Worm (Caenorhabditis elegans) whole organism, L1 larva: ENCODE measurements around the gene nas-20.

Experiments used
- C16A3.4 ChIP-seq: fragments of 150-350 bp; optimal IDR thresholded peaks from 2 replicates; lab custom pipeline; 2014; ENCODE audit warnings: missing biosample characterization, missing genetic modification characterization
- C34B4.2 ChIP-seq: sonication (generic microtip); optimal IDR thresholded peaks from 2 replicates; lab custom pipeline; 2017; ENCODE audit warnings: mild to moderate bottlenecking, missing genetic modification characterization, missing compliant biosample characterization
- aha-1 ChIP-seq: fragments of 150-350 bp; optimal IDR thresholded peaks from 2 replicates; lab custom pipeline; 2014; ENCODE audit warnings: missing biosample characterization, missing genetic modification characterization
- aly-2 ChIP-seq: fragments of 150-350 bp; optimal IDR thresholded peaks from 2 replicates; lab custom pipeline; 2014; ENCODE audit warnings: missing biosample characterization, missing genetic modification characterization
- ama-1 ChIP-seq: fragments of 150-350 bp; optimal IDR thresholded peaks from 2 replicates; lab custom pipeline; 2014
- ceh-82 ChIP-seq, 3 experiments: fragments of 150-350 bp in 1 of 3; sonication (generic microtip) in 2 of 3; optimal IDR thresholded peaks; 2 replicates each; lab custom pipeline; 2014 to 2017; ENCODE audit warnings: missing biosample characterization in 3 of 3, missing genetic modification characterization in 3 of 3
- ceh-88 ChIP-seq: fragments of 200-800 bp; sonication (Bioruptor generic); IDR thresholded peaks from 2 replicates; pipeline ENCODE4 v1.3.6; 2022; ENCODE audit warnings: missing genetic modification characterization, missing compliant biosample characterization
- ces-1 ChIP-seq: fragments of 150-350 bp; optimal IDR thresholded peaks from 2 replicates; lab custom pipeline; 2014; ENCODE audit warnings: missing biosample characterization, missing genetic modification reagents, missing genetic modification characterization
- dpl-1 ChIP-seq, 3 experiments: fragments of 150-350 bp in 2 of 3; sonication (generic microtip) in 1 of 3; optimal IDR thresholded peaks; 2 replicates each; lab custom pipeline; 2014 to 2017; ENCODE audit warnings: missing biosample characterization in 3 of 3, missing genetic modification characterization in 3 of 3, missing genetic modification reagents in 3 of 3
- dsc-1 ChIP-seq: sonication (generic microtip); optimal IDR thresholded peaks from 2 replicates; lab custom pipeline; 2016; ENCODE audit warnings: mild to moderate bottlenecking, missing genetic modification characterization, missing compliant biosample characterization
- efl-1 ChIP-seq, 4 experiments: fragments of 150-350 bp; optimal IDR thresholded peaks in 3 of 4; peaks in 1 of 4; 1 replicate in 1 of 4; 2 replicates in 3 of 4; lab custom pipeline; 2014; ENCODE audit warnings: missing biosample characterization in 2 of 4, missing genetic modification characterization in 2 of 4, missing genetic modification reagents in 2 of 4
- efl-3 ChIP-seq: fragments of 200-800 bp; sonication (Bioruptor generic); optimal IDR thresholded peaks from 2 replicates; lab custom pipeline; 2018; ENCODE audit warnings: mild to moderate bottlenecking, missing genetic modification characterization, missing compliant biosample characterization
- elt-2 ChIP-seq: sonication (generic microtip); optimal IDR thresholded peaks from 2 replicates; lab custom pipeline; 2016; ENCODE audit warnings: missing genetic modification characterization, mild to moderate bottlenecking, inconsistent platforms, missing compliant biosample characterization, missing genetic modification reagents
- ets-5 ChIP-seq: fragments of 200-800 bp; sonication (Bioruptor generic); IDR thresholded peaks from 2 replicates; pipeline ENCODE4 v1.3.6; 2022; ENCODE audit warnings: missing genetic modification characterization, missing compliant biosample characterization
- fkh-10 ChIP-seq: sonication (generic microtip); optimal IDR thresholded peaks from 2 replicates; lab custom pipeline; 2017; ENCODE audit warnings: missing biosample characterization, missing genetic modification reagents, missing genetic modification characterization
- fkh-8 ChIP-seq: sonication (generic microtip); optimal IDR thresholded peaks from 2 replicates; lab custom pipeline; 2016; ENCODE audit warnings: mild to moderate bottlenecking, missing genetic modification characterization, missing compliant biosample characterization
- jun-1 ChIP-seq: fragments of 150-350 bp; optimal IDR thresholded peaks from 2 replicates; lab custom pipeline; 2014; ENCODE audit warnings: missing biosample characterization, missing genetic modification reagents, missing genetic modification characterization
- lin-13 ChIP-seq: fragments of 150-350 bp; optimal IDR thresholded peaks from 2 replicates; lab custom pipeline; 2014; ENCODE audit warnings: missing biosample characterization, missing genetic modification reagents, missing genetic modification characterization
- lin-14 ChIP-seq: fragments of 200-800 bp; sonication (Bioruptor generic); optimal IDR thresholded peaks from 2 replicates; lab custom pipeline; 2018; ENCODE audit warnings: mild to moderate bottlenecking, missing genetic modification characterization, moderate library complexity, missing compliant biosample characterization
- lir-3 ChIP-seq: sonication (generic microtip); optimal IDR thresholded peaks from 2 replicates; lab custom pipeline; 2016; ENCODE audit warnings: mild to moderate bottlenecking, missing genetic modification characterization, moderate library complexity, missing compliant biosample characterization; ENCODE audit not compliant: poor library complexity
- nhr-11 ChIP-seq: fragments of 150-350 bp; optimal IDR thresholded peaks from 2 replicates; lab custom pipeline; 2014; ENCODE audit warnings: missing biosample characterization, missing genetic modification characterization
- nhr-12 ChIP-seq: sonication (generic microtip); optimal IDR thresholded peaks from 2 replicates; lab custom pipeline; 2017; ENCODE audit warnings: missing biosample characterization, missing genetic modification characterization
- nhr-19 ChIP-seq: fragments of 200-800 bp; sonication (Bioruptor generic); conservative IDR thresholded peaks from 2 replicates; pipeline ENCODE4 v1.3.6; 2022; ENCODE audit warnings: missing genetic modification characterization, missing compliant biosample characterization
- nhr-20 ChIP-seq: sonication (generic microtip); optimal IDR thresholded peaks from 2 replicates; lab custom pipeline; 2016; ENCODE audit warnings: mild to moderate bottlenecking, missing genetic modification characterization, missing compliant biosample characterization
- nhr-28 ChIP-seq: fragments of 150-350 bp; optimal IDR thresholded peaks from 2 replicates; lab custom pipeline; 2014; ENCODE audit warnings: missing biosample characterization, missing genetic modification characterization
- nhr-47 ChIP-seq: sonication (generic microtip); optimal IDR thresholded peaks from 2 replicates; lab custom pipeline; 2016; ENCODE audit warnings: mild to moderate bottlenecking, missing genetic modification characterization, moderate library complexity, missing compliant biosample characterization
- nhr-76 ChIP-seq: sonication (generic microtip); optimal IDR thresholded peaks from 2 replicates; lab custom pipeline; 2017; ENCODE audit warnings: missing biosample characterization, missing genetic modification characterization
- nhr-77 ChIP-seq: fragments of 150-350 bp; optimal IDR thresholded peaks from 2 replicates; lab custom pipeline; 2014; ENCODE audit warnings: missing biosample characterization, missing genetic modification characterization
- nhr-85 ChIP-seq: sonication (generic microtip); peaks from one replicate; lab custom pipeline; 2016; ENCODE audit warnings: missing genetic modification characterization, inconsistent platforms, missing compliant biosample characterization
- pag-3 ChIP-seq: sonication (generic microtip); optimal IDR thresholded peaks from 2 replicates; lab custom pipeline; 2017; ENCODE audit warnings: missing genetic modification characterization, mild to moderate bottlenecking, missing compliant biosample characterization, antibody characterized with exemption, borderline replicate concordance; ENCODE audit not compliant: insufficient read depth
- rnt-1 ChIP-seq: sonication (generic microtip); optimal IDR thresholded peaks from 2 replicates; lab custom pipeline; 2016; ENCODE audit warnings: mild to moderate bottlenecking, missing genetic modification characterization, moderate library complexity, missing compliant biosample characterization
- skn-1 ChIP-seq: fragments of 150-350 bp; optimal IDR thresholded peaks from 2 replicates; lab custom pipeline; 2014; ENCODE audit warnings: missing biosample characterization, missing genetic modification characterization
- snu-23 ChIP-seq: sonication (generic microtip); optimal IDR thresholded peaks from 2 replicates; lab custom pipeline; 2016; ENCODE audit warnings: missing genetic modification characterization, missing compliant biosample characterization
- sox-4 ChIP-seq: sonication (generic microtip); optimal IDR thresholded peaks from 2 replicates; lab custom pipeline; 2016; ENCODE audit warnings: missing genetic modification characterization, missing compliant biosample characterization
- unc-130 ChIP-seq: fragments of 150-350 bp; optimal IDR thresholded peaks from 2 replicates; lab custom pipeline; 2017; ENCODE audit warnings: missing biosample characterization, missing genetic modification characterization, inconsistent platforms
- unc-30 ChIP-seq: sonication (generic microtip); optimal IDR thresholded peaks from 2 replicates; lab custom pipeline; 2017; ENCODE audit warnings: missing biosample characterization, missing genetic modification characterization
- ztf-4 ChIP-seq: fragments of 150-350 bp; optimal IDR thresholded peaks from 2 replicates; lab custom pipeline; 2014; ENCODE audit warnings: missing biosample characterization, missing genetic modification characterization

Gene nas-20

DNA sequence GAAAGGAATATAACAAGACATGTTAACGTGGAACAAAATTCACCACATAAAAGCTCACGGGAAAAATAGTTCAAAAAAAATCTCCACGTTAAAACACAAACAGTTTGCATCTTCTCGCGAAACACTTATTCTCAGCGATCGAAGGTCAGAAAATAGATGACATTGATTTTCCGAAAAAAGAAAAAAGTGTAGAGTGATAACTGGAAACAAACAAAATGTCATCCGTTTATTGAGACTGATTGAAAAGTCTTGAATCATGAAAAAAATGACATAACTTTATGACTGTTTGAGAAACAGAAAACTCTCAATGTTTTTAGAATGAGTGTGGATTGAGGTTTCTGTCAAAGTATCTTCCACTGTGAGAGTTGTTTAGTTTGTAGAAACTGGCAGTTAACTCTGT lies 45.7 kb upstream of the nas-20 start, which contains the start of gene C55A6.4:
TSS of gene C55A6.4 (minus strand) at position 101 of the 400 bp plus-strand sequence.
- TF ChIP-seq sox-4 (tag; lab: Kevin White, UChicago) (no peak), nhr-47 (tag; lab: Kevin White, UChicago) (no peak), ama-1 (lab: Kevin White, UChicago) (no peak), snu-23 (no peak), nhr-12 (no peak), ceh-82 (tag; optimal IDR thresholded peaks at IDR 0.05; lab: Kevin White, UChicago) (no peak), nhr-77 (no peak), aly-2 (tag; lab: Kevin White, UChicago) (no peak), efl-1 (optimal IDR thresholded peaks at IDR 0.05; lab: Kevin White, UChicago) (no peak), efl-1 (GFP tag; optimal IDR thresholded peaks at IDR 0.05 in 1 of 2; lab: Kevin White, UChicago) (no peak)

DNA sequence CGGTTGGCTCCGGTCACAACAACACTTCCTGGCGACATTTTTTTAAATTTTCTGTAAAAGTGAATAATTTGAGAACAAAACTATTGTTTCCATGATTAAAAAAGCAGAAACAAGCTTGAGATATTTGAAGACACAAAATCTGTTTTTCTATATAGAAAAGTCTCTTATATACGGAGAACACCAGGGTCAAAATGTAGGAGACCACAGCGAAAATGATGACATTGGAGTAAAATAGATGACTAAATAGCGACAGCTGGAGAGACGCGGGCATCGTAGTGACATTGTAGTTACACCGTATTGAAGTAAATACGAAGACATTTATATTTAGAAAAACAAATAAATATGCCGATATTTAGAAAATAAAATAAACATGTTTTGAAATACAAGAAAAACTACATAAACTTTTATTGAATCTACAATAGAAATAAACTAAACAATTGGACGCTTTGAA lies 44.1 kb upstream of the nas-20 start, which contains the start of gene sdz-8:
TSS of gene sdz-8 (minus strand) at position 51 of the 451 bp plus-strand sequence.
- TF ChIP-seq fkh-8 (tag; lab: Kevin White, UChicago) (no peak), efl-1 (optimal IDR thresholded peaks at IDR 0.05; lab: Kevin White, UChicago) (no peak), efl-1 (GFP tag; optimal IDR thresholded peaks at IDR 0.05 in 1 of 2; lab: Kevin White, UChicago) (peak in 1 of 2 experiments; percentile 58), skn-1 (tag; lab: Kevin White, UChicago) (peak; percentile 93), lin-14 (peak; percentile 26)

DNA sequence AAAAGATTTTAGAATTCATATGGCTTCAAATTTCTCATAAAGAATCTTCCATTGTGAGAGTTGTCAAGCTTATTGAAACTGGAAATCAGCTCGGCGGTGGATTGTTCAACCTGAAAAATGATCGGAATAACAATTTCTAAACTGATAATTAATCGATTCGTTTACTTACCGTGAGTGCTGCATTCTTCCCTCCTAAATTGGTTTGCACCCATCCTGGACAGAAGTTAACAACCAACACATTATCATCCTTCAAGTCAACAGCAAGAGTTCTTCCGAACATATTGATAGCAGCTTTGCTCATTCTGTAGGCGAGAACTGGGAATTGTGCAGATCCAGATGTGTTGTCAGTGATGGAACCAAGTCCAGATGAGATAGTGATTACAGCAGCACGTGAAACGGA lies 43.0 kb upstream of the nas-20 start:
- TF ChIP-seq rnt-1 (tag; lab: Kevin White, UChicago): no peak
- TF ChIP-seq ceh-88 (GFP tag; lab: Robert Waterston, UW): no peak
- TF ChIP-seq pag-3 (tag; lab: Kevin White, UChicago): no peak
- no peak for TF ChIP-seq lin-13 (GFP tag; lab: Kevin White, UChicago)
- TF ChIP-seq jun-1 (tag; lab: Kevin White, UChicago): no peak
- TF ChIP-seq nhr-20 (tag; lab: Kevin White, UChicago): no peak
- TF ChIP-seq efl-1 (optimal IDR thresholded peaks at IDR 0.05; lab: Kevin White, UChicago): no peak
- peak in 1 of 2 experiments; percentile 31 for TF ChIP-seq efl-1 (GFP tag; optimal IDR thresholded peaks at IDR 0.05 in 1 of 2; lab: Kevin White, UChicago)
- peak; percentile 21 for TF ChIP-seq dsc-1 (tag; lab: Kevin White, UChicago)
- TF ChIP-seq elt-2 (tag; lab: Kevin White, UChicago): no peak
- no peak for TF ChIP-seq nhr-19 (GFP tag; lab: Robert Waterston, UW)

DNA sequence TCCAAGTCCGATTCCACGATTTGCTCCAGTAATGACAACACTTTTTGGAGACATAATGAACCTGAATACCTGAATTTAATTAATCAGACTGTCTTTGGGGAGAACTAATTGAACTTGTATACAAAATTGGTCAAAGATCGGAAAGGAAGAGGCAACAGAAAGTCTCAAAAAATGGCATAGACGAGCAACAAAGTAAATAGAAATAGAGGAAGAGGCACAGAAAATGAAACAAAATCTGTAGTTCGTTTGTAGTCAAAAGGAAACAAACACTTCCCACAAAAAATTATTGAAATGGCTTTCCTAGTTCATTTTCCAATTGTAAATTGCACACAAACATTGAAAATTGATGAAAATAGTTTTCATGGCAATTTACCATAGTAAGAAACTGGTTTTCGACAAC lies 42.6 kb upstream of the nas-20 start, which contains the start of gene C55A6.6:
TSS of gene C55A6.6 (minus strand) at position 61 of the 400 bp plus-strand sequence.
- TF ChIP-seq nhr-85 (tag; lab: Kevin White, UChicago) (no peak), unc-30 (no peak), lir-3 (tag; lab: Kevin White, UChicago) (no peak), C34B4.2 (tag; lab: Kevin White, UChicago) (no peak), ces-1 (GFP tag; lab: Kevin White, UChicago) (no peak), rnt-1 (tag; lab: Kevin White, UChicago) (no peak), fkh-10 (no peak), dpl-1 (GFP tag; optimal IDR thresholded peaks at IDR 0.05; lab: Kevin White, UChicago) (no peak), aha-1 (tag; lab: Kevin White, UChicago) (no peak), efl-1 (optimal IDR thresholded peaks at IDR 0.05; lab: Kevin White, UChicago) (no peak), efl-1 (GFP tag; optimal IDR thresholded peaks at IDR 0.05 in 1 of 2; lab: Kevin White, UChicago) (no peak), ztf-4 (tag; lab: Kevin White, UChicago) (no peak), unc-130 (tag; lab: Kevin White, UChicago) (no peak), ets-5 (GFP tag; lab: Robert Waterston, UW) (no peak), nhr-76 (tag; lab: Kevin White, UChicago) (no peak), C16A3.4 (tag; lab: Kevin White, UChicago) (no peak), nhr-28 (tag; lab: Kevin White, UChicago) (no peak), efl-3 (GFP tag; lab: Kevin White, UChicago) (no peak), nhr-11 (no peak)
